Worm (Caenorhabditis elegans) whole organism, early embryonic: ENCODE measurements around the gene lsm-4.

Experiments
- B0310.2 ChIP-seq: sonication (generic microtip); optimal IDR thresholded peaks from 2 replicates; lab custom pipeline; 2016; ENCODE audit warnings: mild to moderate bottlenecking, missing genetic modification characterization, missing compliant biosample characterization
- F13C5.2 ChIP-seq: sonication (generic microtip); optimal IDR thresholded peaks from 2 replicates; lab custom pipeline; 2017; ENCODE audit warnings: mild to moderate bottlenecking, missing genetic modification characterization, inconsistent platforms, missing compliant biosample characterization
- aly-1 ChIP-seq: sonication (generic microtip); optimal IDR thresholded peaks from 2 replicates; lab custom pipeline; 2016; ENCODE audit warnings: missing genetic modification characterization, missing compliant biosample characterization
- ama-1 ChIP-seq: fragments of 150-350 bp; optimal IDR thresholded peaks from 2 replicates; lab custom pipeline; 2014
- ceh-13 ChIP-seq: fragments of 200-800 bp; sonication (Bioruptor generic); optimal IDR thresholded peaks from 2 replicates; lab custom pipeline; 2018; ENCODE audit warnings: mild to moderate bottlenecking, missing genetic modification characterization, missing compliant biosample characterization
- ceh-36 ChIP-seq: sonication (generic microtip); optimal IDR thresholded peaks from 2 replicates; lab custom pipeline; 2016; ENCODE audit warnings: missing genetic modification characterization, inconsistent platforms, missing compliant biosample characterization
- ets-7 ChIP-seq: sonication (generic microtip); optimal IDR thresholded peaks from 2 replicates; lab custom pipeline; 2016; ENCODE audit warnings: missing genotype, missing genetic modification characterization, missing compliant biosample characterization
- flt-1 ChIP-seq: fragments of 200-800 bp; sonication (Bioruptor generic); IDR thresholded peaks from 2 replicates; pipeline ENCODE4 v1.3.6; 2022; ENCODE audit warnings: missing genetic modification characterization, missing compliant biosample characterization
- hmbx-1 ChIP-seq: sonication (generic microtip); optimal IDR thresholded peaks from 2 replicates; lab custom pipeline; 2016; ENCODE audit warnings: mild to moderate bottlenecking, missing genetic modification characterization, missing compliant biosample characterization
- hmg-4 ChIP-seq: fragments of 200-800 bp; sonication (Bioruptor generic); optimal IDR thresholded peaks from 2 replicates; lab custom pipeline; 2018; ENCODE audit warnings: mild to moderate bottlenecking, missing genetic modification characterization, missing compliant biosample characterization
- hnd-1 ChIP-seq: sonication (generic microtip); optimal IDR thresholded peaks from 2 replicates; lab custom pipeline; 2016; ENCODE audit warnings: missing genetic modification characterization, missing compliant biosample characterization
- pes-1 ChIP-seq: fragments of 200-800 bp; sonication (Bioruptor generic); IDR thresholded peaks from 2 replicates; pipeline ENCODE4 v1.3.6; 2022; ENCODE audit warnings: missing genetic modification reagents, missing genetic modification characterization, missing compliant biosample characterization
- scrt-1 ChIP-seq: fragments of 200-800 bp; sonication (Bioruptor generic); IDR thresholded peaks from 2 replicates; pipeline ENCODE4 v1.3.6; 2022; ENCODE audit warnings: missing genetic modification characterization, missing compliant biosample characterization
- sea-1 ChIP-seq: fragments of 200-800 bp; sonication (Bioruptor generic); conservative IDR thresholded peaks from 2 replicates; pipeline ENCODE4 v1.3.6; 2022; ENCODE audit warnings: missing genetic modification characterization, missing compliant biosample characterization
- tbx-11 ChIP-seq: fragments of 200-800 bp; sonication (Bioruptor generic); IDR thresholded peaks from 2 replicates; pipeline ENCODE4 v1.3.6; 2022; ENCODE audit warnings: missing genetic modification characterization, missing compliant biosample characterization
- tbx-37 ChIP-seq: fragments of 200-800 bp; sonication (Bioruptor generic); conservative IDR thresholded peaks from 2 replicates; pipeline ENCODE4 v1.3.6; 2022; ENCODE audit warnings: missing genetic modification reagents, missing genetic modification characterization, missing compliant biosample characterization
- tra-4 ChIP-seq: sonication (generic microtip); optimal IDR thresholded peaks from 2 replicates; lab custom pipeline; 2017; ENCODE audit warnings: missing genetic modification characterization, missing compliant biosample characterization

Gene lsm-4

DNA sequence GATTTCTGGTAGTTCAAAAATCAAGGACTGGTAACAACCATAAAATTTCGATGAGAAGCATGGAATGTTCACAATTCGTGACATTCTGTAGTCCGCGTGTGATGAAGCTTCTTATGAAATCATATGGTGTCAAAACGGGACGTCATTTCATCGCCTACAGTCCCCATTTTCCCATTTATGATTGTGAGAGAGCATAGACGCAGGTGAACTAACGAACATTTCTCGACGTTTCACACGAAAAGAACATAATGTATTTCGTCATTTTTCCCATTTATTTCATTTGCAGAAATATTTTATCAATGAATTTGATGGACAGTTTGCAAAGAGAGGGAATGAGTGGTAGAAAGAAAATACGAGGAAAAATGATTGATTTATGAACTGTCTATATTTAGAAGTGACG, 34.2 kb upstream of the lsm-4 start:
- TF ChIP-seq B0310.2 (tag; lab: Kevin White, UChicago), result no peak
- TF ChIP-seq tbx-37, result no peak
- TF ChIP-seq ceh-13 (GFP tag; lab: Kevin White, UChicago), result no peak
- TF ChIP-seq F13C5.2 (tag; lab: Kevin White, UChicago), result no peak
- TF ChIP-seq tra-4 (tag; lab: Kevin White, UChicago), result no peak
- no peak for TF ChIP-seq ama-1
- TF ChIP-seq scrt-1 (GFP tag; lab: Robert Waterston, UW), result no peak
- TF ChIP-seq flt-1 (GFP tag; lab: Robert Waterston, UW), result no peak
- TF ChIP-seq hmg-4 (GFP tag; lab: Kevin White, UChicago), result no peak
- TF ChIP-seq aly-1, result no peak
- TF ChIP-seq ets-7 (tag; lab: Kevin White, UChicago), result no peak
- TF ChIP-seq pes-1, result no peak

DNA sequence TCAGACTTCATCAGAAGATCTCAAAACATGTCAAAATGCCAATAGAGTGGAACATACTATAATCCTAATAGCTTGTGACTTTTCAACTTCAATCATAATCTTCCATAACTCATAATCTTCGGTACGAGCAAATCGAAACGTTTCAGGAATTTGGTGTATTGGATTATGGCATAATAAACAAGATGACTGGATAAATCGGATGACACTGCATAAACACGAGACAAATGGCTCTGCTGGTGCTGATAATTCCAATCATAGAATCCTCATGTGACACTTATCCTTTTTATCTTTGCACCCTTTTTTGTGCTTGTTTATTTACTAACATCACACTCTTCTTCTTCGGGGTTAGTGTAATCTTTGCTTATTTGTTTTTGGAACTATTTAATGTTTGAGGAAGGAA, 30.1 kb upstream of the lsm-4 start:
- TF ChIP-seq pes-1 (no peak), tbx-11 (GFP tag; lab: Robert Waterston, UW) (no peak), flt-1 (GFP tag; lab: Robert Waterston, UW) (no peak), ets-7 (tag; lab: Kevin White, UChicago) (no peak), B0310.2 (tag; lab: Kevin White, UChicago) (no peak), hmbx-1 (tag; lab: Kevin White, UChicago) (no peak), hmg-4 (GFP tag; lab: Kevin White, UChicago) (no peak), ceh-36 (tag; lab: Kevin White, UChicago) (no peak), tbx-37 (no peak), ceh-13 (GFP tag; lab: Kevin White, UChicago) (no peak), aly-1 (no peak)

DNA sequence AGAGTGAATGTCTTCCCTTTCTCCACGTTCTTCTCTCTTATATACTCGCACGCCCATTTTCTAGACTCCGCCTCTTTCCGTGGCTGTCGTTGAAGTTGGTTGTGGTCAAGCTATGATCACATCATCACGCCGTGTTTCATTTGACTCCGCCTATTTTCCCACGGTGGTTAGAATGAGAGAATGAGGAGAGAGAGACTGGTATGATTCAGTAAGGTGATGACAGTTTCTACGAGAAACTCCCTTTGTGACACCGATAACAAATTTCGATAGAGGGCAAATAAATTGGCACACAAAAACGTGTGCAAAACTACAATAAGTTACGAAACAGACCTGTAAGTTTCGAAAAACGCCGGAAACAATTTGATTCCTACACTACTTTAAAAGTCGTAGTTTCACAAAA, 27.6 kb upstream of the lsm-4 start:
- TF ChIP-seq flt-1 (GFP tag; lab: Robert Waterston, UW) (no peak), ceh-36 (tag; lab: Kevin White, UChicago) (no peak)

DNA sequence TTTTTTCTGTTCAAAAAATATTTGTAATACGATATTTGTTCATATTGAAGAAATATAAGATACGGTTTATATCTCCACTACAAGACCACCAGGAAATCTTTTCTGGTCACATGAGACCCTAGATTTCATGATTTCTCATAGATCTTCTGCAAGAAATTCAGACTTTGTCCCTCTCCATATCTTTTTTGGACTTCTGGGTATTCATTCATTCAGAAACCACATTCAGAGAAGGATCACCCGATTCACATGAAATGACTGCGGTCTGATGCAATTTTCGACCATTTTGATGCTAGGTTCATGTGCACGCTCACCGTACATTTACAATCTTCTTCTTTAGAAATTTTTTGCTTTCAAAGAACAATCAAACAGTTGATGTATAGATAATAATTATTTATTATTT, 26.8 kb upstream of the lsm-4 start:
- TF ChIP-seq ceh-36 (tag; lab: Kevin White, UChicago) (no peak), tbx-11 (GFP tag; lab: Robert Waterston, UW) (no peak), ceh-13 (GFP tag; lab: Kevin White, UChicago) (no peak), pes-1 (no peak), tbx-37 (no peak), B0310.2 (tag; lab: Kevin White, UChicago) (no peak), hmbx-1 (tag; lab: Kevin White, UChicago) (no peak), ama-1 (no peak), sea-1 (GFP tag; lab: Robert Waterston, UW) (no peak)

DNA sequence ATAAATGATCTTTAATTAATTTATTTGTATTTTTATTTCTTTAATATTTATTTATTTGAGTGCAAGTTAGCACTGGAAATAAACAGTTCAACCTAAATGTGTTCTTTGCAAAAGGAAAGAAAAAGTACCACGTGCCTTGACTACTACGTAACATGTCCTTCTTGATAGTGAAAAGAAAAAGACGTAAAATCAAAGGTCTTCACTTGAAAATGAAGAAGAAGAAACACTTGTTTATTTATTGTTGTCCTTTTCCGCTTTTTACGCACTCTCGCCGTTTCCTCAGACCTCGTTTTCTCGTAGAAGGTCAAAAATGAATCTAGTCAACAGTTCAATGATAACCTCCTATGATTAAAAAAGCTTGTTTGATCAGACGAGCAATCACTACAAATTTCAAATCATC, 25.0 kb upstream of the lsm-4 start:
- TF ChIP-seq hnd-1 (tag; lab: Kevin White, UChicago) (no peak), tbx-37 (no peak), hmbx-1 (tag; lab: Kevin White, UChicago) (no peak), ceh-36 (tag; lab: Kevin White, UChicago) (no peak), hmg-4 (GFP tag; lab: Kevin White, UChicago) (no peak), scrt-1 (GFP tag; lab: Robert Waterston, UW) (no peak), ama-1 (no peak), aly-1 (no peak), flt-1 (GFP tag; lab: Robert Waterston, UW) (no peak), B0310.2 (tag; lab: Kevin White, UChicago) (no peak), pes-1 (no peak), ceh-13 (GFP tag; lab: Kevin White, UChicago) (no peak), sea-1 (GFP tag; lab: Robert Waterston, UW) (no peak), tbx-11 (GFP tag; lab: Robert Waterston, UW) (no peak), ets-7 (tag; lab: Kevin White, UChicago) (no peak), tra-4 (tag; lab: Kevin White, UChicago) (no peak), F13C5.2 (tag; lab: Kevin White, UChicago) (no peak)

DNA sequence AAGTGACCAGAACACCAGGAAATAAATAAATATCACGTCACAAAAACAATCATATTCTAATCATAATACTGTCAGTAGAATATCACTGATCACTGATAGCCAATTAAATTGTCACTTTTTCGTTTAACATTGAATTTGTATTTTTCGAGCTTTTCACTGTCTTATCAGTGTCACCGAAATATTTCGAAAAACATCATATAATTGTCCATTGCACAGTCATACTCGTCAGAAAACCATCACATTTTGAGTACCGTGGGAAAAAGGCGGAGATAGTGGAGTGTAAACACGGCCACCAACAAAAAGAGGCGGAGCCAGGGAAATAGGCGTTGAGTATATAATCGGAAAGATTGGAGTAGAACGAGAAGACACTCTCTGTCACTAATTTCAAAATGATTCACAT, 24.3 kb upstream of the lsm-4 start:
- TF ChIP-seq scrt-1 (GFP tag; lab: Robert Waterston, UW) (no peak), tbx-11 (GFP tag; lab: Robert Waterston, UW) (no peak), hmg-4 (GFP tag; lab: Kevin White, UChicago) (no peak), pes-1 (no peak), hmbx-1 (tag; lab: Kevin White, UChicago) (no peak), ceh-36 (tag; lab: Kevin White, UChicago) (no peak), flt-1 (GFP tag; lab: Robert Waterston, UW) (no peak), tra-4 (tag; lab: Kevin White, UChicago) (no peak), F13C5.2 (tag; lab: Kevin White, UChicago) (no peak), tbx-37 (no peak), ets-7 (tag; lab: Kevin White, UChicago) (no peak), B0310.2 (tag; lab: Kevin White, UChicago) (no peak), sea-1 (GFP tag; lab: Robert Waterston, UW) (no peak)

DNA sequence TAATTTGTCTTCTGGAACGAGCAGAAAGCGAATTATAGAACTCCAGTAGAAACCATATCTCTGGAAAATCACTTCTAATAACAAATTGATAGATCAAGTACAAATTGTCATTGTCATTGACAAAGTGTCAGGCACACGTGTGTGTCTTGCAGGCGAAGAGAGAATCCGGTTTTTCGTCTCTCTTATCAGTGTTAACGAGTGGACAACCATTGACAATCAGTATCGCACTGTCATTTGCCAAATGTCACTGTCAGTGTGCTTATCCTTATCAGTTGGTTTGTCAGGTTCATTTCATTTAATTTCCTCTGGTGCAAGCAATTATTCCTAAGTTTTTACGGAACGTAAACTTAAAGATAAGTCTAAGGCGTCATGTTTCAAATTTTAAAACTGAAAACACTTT, 20.6 kb upstream of the lsm-4 start:
- TF ChIP-seq ets-7 (tag; lab: Kevin White, UChicago) (no peak), B0310.2 (tag; lab: Kevin White, UChicago) (no peak), hmg-4 (GFP tag; lab: Kevin White, UChicago) (no peak), F13C5.2 (tag; lab: Kevin White, UChicago) (no peak), sea-1 (GFP tag; lab: Robert Waterston, UW) (no peak), flt-1 (GFP tag; lab: Robert Waterston, UW) (no peak), tbx-37 (no peak), tbx-11 (GFP tag; lab: Robert Waterston, UW) (no peak), hnd-1 (tag; lab: Kevin White, UChicago) (no peak)

DNA sequence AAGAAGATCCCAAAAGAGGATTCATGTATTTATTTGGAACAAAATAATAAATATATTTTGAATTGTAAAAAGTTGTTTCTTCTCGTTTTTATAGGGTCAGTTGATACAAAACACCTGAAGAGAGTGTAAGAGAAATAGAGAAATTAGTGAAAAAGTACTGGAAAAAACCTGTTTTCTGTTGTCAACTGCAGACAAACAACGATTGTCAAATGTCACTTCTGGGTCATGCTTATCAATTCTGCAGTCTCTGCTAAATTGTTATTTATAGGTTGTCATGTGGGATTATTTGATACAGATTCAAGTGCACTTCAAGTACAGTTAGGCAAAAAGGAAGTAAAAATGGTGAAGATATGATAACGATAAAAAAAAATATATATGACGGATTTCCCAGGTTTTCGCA, 19.6 kb upstream of the lsm-4 start:
- no peak for TF ChIP-seq ama-1
- no peak for TF ChIP-seq tbx-37
- no peak for TF ChIP-seq tbx-11 (GFP tag; lab: Robert Waterston, UW)
- no peak for TF ChIP-seq pes-1
- TF ChIP-seq ceh-36 (tag; lab: Kevin White, UChicago), result no peak
- TF ChIP-seq F13C5.2 (tag; lab: Kevin White, UChicago), result no peak
- no peak for TF ChIP-seq ets-7 (tag; lab: Kevin White, UChicago)
- TF ChIP-seq ceh-13 (GFP tag; lab: Kevin White, UChicago), result no peak
- TF ChIP-seq scrt-1 (GFP tag; lab: Robert Waterston, UW), result no peak
- no peak for TF ChIP-seq hmg-4 (GFP tag; lab: Kevin White, UChicago)
- TF ChIP-seq hnd-1 (tag; lab: Kevin White, UChicago), result no peak
- TF ChIP-seq hmbx-1 (tag; lab: Kevin White, UChicago), result no peak
- TF ChIP-seq tra-4 (tag; lab: Kevin White, UChicago), result no peak
- TF ChIP-seq aly-1, result no peak
- TF ChIP-seq B0310.2 (tag; lab: Kevin White, UChicago), result no peak
- no peak for TF ChIP-seq sea-1 (GFP tag; lab: Robert Waterston, UW)
- TF ChIP-seq flt-1 (GFP tag; lab: Robert Waterston, UW), result no peak
